Fruit fly (Drosophila melanogaster) S2 (cell line): ENCODE data around the gene gnu.

ENCODE experiments used
- CG8478 ChIP-seq: fragments of >200 bp; optimal IDR thresholded peaks from 2 replicates; lab custom pipeline; 2018
- CTCF ChIP-seq, 2 experiments: fragments of >200 bp; optimal IDR thresholded peaks; 2 replicates each; lab custom pipeline; 2018

DNA sequence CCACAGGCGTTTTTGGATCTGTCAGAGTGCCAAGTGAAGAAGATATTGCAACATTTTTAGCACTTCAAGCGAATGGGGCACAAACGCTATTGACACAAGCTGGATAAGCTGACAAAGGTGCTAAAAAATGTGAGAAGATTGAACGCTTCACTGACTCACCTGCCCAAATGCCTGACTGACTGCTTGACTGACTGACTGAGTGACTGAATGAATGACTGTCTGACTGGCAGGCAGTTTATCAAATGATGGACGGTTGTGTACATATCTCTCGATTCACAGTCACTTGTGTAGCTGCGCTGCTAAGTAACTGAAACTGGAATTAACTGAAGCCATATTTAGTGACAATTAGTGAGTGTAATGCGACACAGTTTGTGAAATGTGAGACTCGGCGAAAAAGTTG, 18.0 kb upstream of the gnu start:
- TF ChIP-seq CTCF (optimal IDR thresholded peaks at IDR 0.05; lab: Kevin White, UChicago) = no peak
- TF ChIP-seq CG8478 (lab: Kevin White, UChicago) = no peak
